Worm (Caenorhabditis elegans) whole organism, L2 larva: Measurements from ENCODE around the gene C17H12.6.
A peak's percentile ranks its signal among the peaks of the same experiment; 100 is the strongest.

Experiments
- ama-1 ChIP-seq: fragments of 150-350 bp; optimal IDR thresholded peaks from 2 replicates; lab custom pipeline; 2018; ENCODE audit warnings: inconsistent platforms
- ceh-82 ChIP-seq: fragments of 150-350 bp; optimal IDR thresholded peaks from 2 replicates; lab custom pipeline; 2014; ENCODE audit warnings: missing biosample characterization, missing genetic modification characterization
- elt-1 ChIP-seq: fragments of 150-350 bp; optimal IDR thresholded peaks from 2 replicates; lab custom pipeline; 2014; ENCODE audit warnings: missing biosample characterization, missing genetic modification characterization
- fos-1 ChIP-seq: fragments of 150-350 bp; optimal IDR thresholded peaks from 2 replicates; lab custom pipeline; 2014; ENCODE audit warnings: missing biosample characterization, missing genetic modification characterization

ce11 chrIV:6802132-6802531 is 20.2 kb downstream of the C17H12.6 start, which contains the start of the genes cest-4 and C17H12.11:
- TF ChIP-seq ama-1 (lab: Kevin White, UChicago) (no peak), fos-1 (tag; lab: Kevin White, UChicago) (peak; percentile 95), elt-1 (no peak), ceh-82 (tag; lab: Kevin White, UChicago) (no peak)
